Fruit fly (Drosophila melanogaster) whole organism, embryonic: ENCODE measurements around the gene Trm1.

Source experiments
- Abd-B ChIP-seq: fragments of 200-800 bp; sonication (Bioruptor generic); optimal IDR thresholded peaks from 2 replicates; lab custom pipeline; 2018; ENCODE audit warnings: missing biosample characterization, mild to moderate bottlenecking, missing genetic modification characterization, moderate library complexity
- Aef1 ChIP-seq: fragments of 200-800 bp; sonication (Bioruptor generic); IDR thresholded peaks from 3 replicates; pipeline ENCODE4 v1.3.6; 2022; ENCODE audit warnings: missing biosample characterization, missing genetic modification characterization
- Atf3 ChIP-seq: fragments of 200-800 bp; sonication (Bioruptor generic); optimal IDR thresholded peaks from 3 replicates; lab custom pipeline; 2016; ENCODE audit warnings: missing biosample characterization, missing genetic modification characterization
- BEAF-32 ChIP-seq: fragments of 200-800 bp; sonication (Bioruptor generic); optimal IDR thresholded peaks from 3 replicates; lab custom pipeline; 2017; ENCODE audit warnings: missing biosample characterization, missing genetic modification characterization, mild to moderate bottlenecking, moderate library complexity, missing genetic modification reagents
- CG1024 ChIP-seq: fragments of 200-800 bp; sonication (Bioruptor generic); IDR thresholded peaks from 2 replicates; pipeline ENCODE4 v1.3.6; 2022; ENCODE audit warnings: missing biosample characterization, missing genetic modification characterization
- CG10543 ChIP-seq: fragments of 200-800 bp; sonication (Bioruptor generic); optimal IDR thresholded peaks from 3 replicates; lab custom pipeline; 2017; ENCODE audit warnings: missing biosample characterization, mild to moderate bottlenecking, missing genetic modification characterization, moderate library complexity
- CG11695 ChIP-seq: fragments of 200-800 bp; sonication (Bioruptor generic); IDR thresholded peaks from 3 replicates; pipeline ENCODE4 v1.3.6; 2022; ENCODE audit warnings: missing biosample characterization, missing genetic modification characterization
- CG12155 ChIP-seq: fragments of 200-800 bp; sonication (Bioruptor generic); optimal IDR thresholded peaks from 3 replicates; lab custom pipeline; 2016; ENCODE audit warnings: missing biosample characterization, missing genetic modification characterization
- CG12769 ChIP-seq: fragments of 200-800 bp; sonication (Bioruptor generic); optimal IDR thresholded peaks from 2 replicates; lab custom pipeline; 2019; ENCODE audit warnings: missing biosample characterization, mild to moderate bottlenecking, missing genetic modification characterization, moderate library complexity
- CG13424 ChIP-seq: fragments of 200-800 bp; sonication (Bioruptor generic); optimal IDR thresholded peaks from 2 replicates; lab custom pipeline; 2019; ENCODE audit warnings: missing biosample characterization, mild to moderate bottlenecking, missing genetic modification characterization, moderate library complexity
- CG14667 ChIP-seq: fragments of 200-800 bp; sonication (Bioruptor generic); IDR thresholded peaks from 2 replicates; pipeline ENCODE4 v1.3.6; 2022; ENCODE audit warnings: missing biosample characterization, missing genetic modification characterization
- CG15269 ChIP-seq: fragments of 200-800 bp; sonication (Bioruptor generic); optimal IDR thresholded peaks from 2 replicates; lab custom pipeline; 2018; ENCODE audit warnings: missing biosample characterization, mild to moderate bottlenecking, missing genetic modification characterization, moderate library complexity
- CG1602 ChIP-seq: fragments of 200-800 bp; sonication (Bioruptor generic); optimal IDR thresholded peaks from 3 replicates; lab custom pipeline; 2016; ENCODE audit warnings: missing biosample characterization, missing genetic modification characterization
- CG16863 ChIP-seq: fragments of 200-800 bp; sonication (Bioruptor generic); optimal IDR thresholded peaks from 3 replicates; lab custom pipeline; 2016; ENCODE audit warnings: missing biosample characterization, missing genetic modification characterization
- CG17385 ChIP-seq: fragments of 200-800 bp; sonication (Bioruptor generic); optimal IDR thresholded peaks from 3 replicates; lab custom pipeline; 2018; ENCODE audit warnings: missing biosample characterization, mild to moderate bottlenecking, missing genetic modification characterization
- CG17802 ChIP-seq: fragments of 200-800 bp; sonication (Bioruptor generic); optimal IDR thresholded peaks from 2 replicates; lab custom pipeline; 2018; ENCODE audit warnings: missing biosample characterization, mild to moderate bottlenecking, missing genetic modification characterization, moderate library complexity
- CG17912 ChIP-seq: fragments of 200-800 bp; sonication (Bioruptor generic); optimal IDR thresholded peaks from 2 replicates; lab custom pipeline; 2018; ENCODE audit warnings: missing biosample characterization, mild to moderate bottlenecking, missing genetic modification characterization
- CG2116 ChIP-seq: fragments of 200-800 bp; sonication (Bioruptor generic); optimal IDR thresholded peaks from 3 replicates; lab custom pipeline; 2018; ENCODE audit warnings: missing biosample characterization, mild to moderate bottlenecking, missing genetic modification characterization
- CG2712 ChIP-seq: fragments of 200-800 bp; optimal IDR thresholded peaks from 3 replicates; lab custom pipeline; 2019; ENCODE audit warnings: missing biosample characterization, mild to moderate bottlenecking, missing genetic modification characterization, moderate library complexity
- CG32532 ChIP-seq: fragments of 200-800 bp; sonication (Bioruptor generic); IDR thresholded peaks from 2 replicates; pipeline ENCODE4 v1.3.6; 2022; ENCODE audit warnings: missing biosample characterization, missing genetic modification characterization
- CG3726 ChIP-seq: fragments of 200-800 bp; sonication (Bioruptor generic); IDR thresholded peaks from 3 replicates; pipeline ENCODE4, ENCODE4 v1.3.6; 2022; ENCODE audit warnings: missing biosample characterization, missing genetic modification characterization
- CG4282 ChIP-seq: fragments of 200-800 bp; sonication (Bioruptor generic); optimal IDR thresholded peaks from 2 replicates; lab custom pipeline; 2016; ENCODE audit warnings: missing biosample characterization, missing genetic modification characterization
- CG8359 ChIP-seq: fragments of 200-800 bp; sonication (Bioruptor generic); optimal IDR thresholded peaks from 2 replicates; lab custom pipeline; 2017; ENCODE audit warnings: missing biosample characterization, mild to moderate bottlenecking, missing genetic modification characterization, borderline replicate concordance
- CoRest ChIP-seq: fragments of 200-800 bp; sonication (Bioruptor generic); optimal IDR thresholded peaks from 3 replicates; lab custom pipeline; 2018; ENCODE audit warnings: missing biosample characterization, mild to moderate bottlenecking, missing genetic modification characterization, moderate library complexity
- Dad ChIP-seq: fragments of 200-800 bp; sonication (Bioruptor generic); optimal IDR thresholded peaks from 3 replicates; lab custom pipeline; 2016; ENCODE audit warnings: missing biosample characterization, missing genetic modification characterization
- Dek ChIP-seq: fragments of 200-800 bp; sonication (Bioruptor generic); optimal IDR thresholded peaks from 3 replicates; lab custom pipeline; 2019; ENCODE audit warnings: missing biosample characterization, mild to moderate bottlenecking, missing genetic modification characterization, moderate library complexity
- Dip3 ChIP-seq: fragments of 200-800 bp; sonication (Bioruptor generic); optimal IDR thresholded peaks from 3 replicates; lab custom pipeline; 2016; ENCODE audit warnings: missing biosample characterization, missing genetic modification characterization
- Lpt ChIP-seq: fragments of >200 bp; optimal IDR thresholded peaks from 2 replicates; lab custom pipeline; 2018; ENCODE audit warnings: missing biosample characterization, missing genetic modification characterization
- Mad ChIP-seq: fragments of 200-800 bp; sonication (Bioruptor generic); optimal IDR thresholded peaks from 2 replicates; lab custom pipeline; 2016; ENCODE audit warnings: missing biosample characterization, missing genetic modification characterization
- Max ChIP-seq: fragments of 200-800 bp; sonication (Bioruptor generic); optimal IDR thresholded peaks from 2 replicates; lab custom pipeline; 2016; ENCODE audit warnings: missing biosample characterization, mild to moderate bottlenecking, missing genetic modification characterization
- Mes4 ChIP-seq: fragments of 200-800 bp; sonication (Bioruptor generic); optimal IDR thresholded peaks from 2 replicates; lab custom pipeline; 2016; ENCODE audit warnings: missing biosample characterization, missing genetic modification characterization
- NFAT ChIP-seq: fragments of 200-800 bp; sonication (Bioruptor generic); IDR thresholded peaks from 2 replicates; pipeline ENCODE4 v1.3.6; 2022; ENCODE audit warnings: missing biosample characterization, missing genetic modification characterization
- Neu2 ChIP-seq: fragments of 200-800 bp; sonication (Bioruptor generic); optimal IDR thresholded peaks from 3 replicates; lab custom pipeline; 2016; ENCODE audit warnings: missing biosample characterization, missing genetic modification characterization, borderline replicate concordance
- Poxn ChIP-seq: fragments of 200-800 bp; sonication (Bioruptor generic); IDR thresholded peaks from 2 replicates; pipeline ENCODE4 v1.3.6; 2022; ENCODE audit warnings: missing biosample characterization, missing genetic modification characterization
- az2 ChIP-seq: fragments of 200-800 bp; sonication (Bioruptor generic); optimal IDR thresholded peaks from 3 replicates; lab custom pipeline; 2016; ENCODE audit warnings: missing biosample characterization, missing genetic modification characterization
- chif ChIP-seq, 2 experiments: fragments of 200-800 bp; sonication (Bioruptor generic); optimal IDR thresholded peaks; 3 replicates each; lab custom pipeline; 2016; ENCODE audit warnings: missing biosample characterization in 2 of 2, missing genetic modification characterization in 2 of 2
- dysf ChIP-seq: fragments of 200-800 bp; sonication (Bioruptor generic); IDR thresholded peaks from 3 replicates; pipeline ENCODE4 v1.3.6; 2022; ENCODE audit warnings: missing biosample characterization, missing genetic modification characterization
- gem ChIP-seq: fragments of 200-800 bp; sonication (Bioruptor generic); optimal IDR thresholded peaks from 2 replicates; lab custom pipeline; 2019; ENCODE audit warnings: missing biosample characterization, mild to moderate bottlenecking, missing genetic modification characterization, moderate library complexity
- gro ChIP-seq: fragments of 200-800 bp; sonication (Bioruptor generic); optimal IDR thresholded peaks from 2 replicates; lab custom pipeline; 2016; ENCODE audit warnings: missing biosample characterization, missing genetic modification characterization
- gsb ChIP-seq: fragments of 200-800 bp; sonication (Bioruptor generic); IDR thresholded peaks from 2 replicates; pipeline ENCODE4 v1.3.6; 2022; ENCODE audit warnings: missing biosample characterization, missing genetic modification characterization
- hth ChIP-seq: fragments of >200 bp; optimal IDR thresholded peaks from 2 replicates; lab custom pipeline; 2017; ENCODE audit warnings: inconsistent platforms
- jumu ChIP-seq: fragments of 200-800 bp; sonication (Bioruptor generic); optimal IDR thresholded peaks from 3 replicates; lab custom pipeline; 2016; ENCODE audit warnings: missing biosample characterization, missing genetic modification characterization
- lilli ChIP-seq: fragments of 200-800 bp; sonication (Bioruptor generic); optimal IDR thresholded peaks from 3 replicates; lab custom pipeline; 2016; ENCODE audit warnings: missing biosample characterization, missing genetic modification characterization
- lola ChIP-seq, 3 experiments: fragments of >200 bp in 2 of 3; fragments of 200-800 bp in 1 of 3; sonication (Bioruptor generic) in 1 of 3; optimal IDR thresholded peaks; 2 replicates each; lab custom pipeline; 2017 to 2019; ENCODE audit warnings: missing biosample characterization in 3 of 3, missing genetic modification characterization in 3 of 3, mild to moderate bottlenecking in 1 of 3, moderate library complexity in 1 of 3
- otp ChIP-seq: fragments of 200-800 bp; sonication (Bioruptor generic); IDR thresholded peaks from 3 replicates; pipeline ENCODE4, ENCODE4 v1.3.6; 2022; ENCODE audit warnings: missing biosample characterization, missing genetic modification characterization
- phol ChIP-seq: fragments of 200-800 bp; sonication (Bioruptor generic); optimal IDR thresholded peaks from 3 replicates; lab custom pipeline; 2018; ENCODE audit warnings: missing biosample characterization, mild to moderate bottlenecking, missing genetic modification characterization, moderate library complexity
- prd ChIP-seq, 3 experiments: fragments of >200 bp in 2 of 3; fragments of 200-800 bp in 1 of 3; sonication (Bioruptor generic) in 1 of 3; optimal IDR thresholded peaks in 2 of 3; IDR thresholded peaks in 1 of 3; 2 replicates in 2 of 3; 3 replicates in 1 of 3; pipeline versions ENCODE4 v1.3.6 to Lab custom; 2017 to 2022; ENCODE audit warnings: missing biosample characterization in 1 of 3, missing genetic modification characterization in 1 of 3
- salm ChIP-seq: fragments of 200-800 bp; sonication (Bioruptor generic); optimal IDR thresholded peaks from 2 replicates; lab custom pipeline; 2018; ENCODE audit warnings: missing biosample characterization, mild to moderate bottlenecking, missing genetic modification characterization
- tio ChIP-seq: fragments of 200-800 bp; sonication (Bioruptor generic); optimal IDR thresholded peaks from 2 replicates; lab custom pipeline; 2017; ENCODE audit warnings: missing biosample characterization, missing genetic modification characterization, inconsistent platforms
- vvl ChIP-seq: fragments of 200-800 bp; sonication (Bioruptor generic); IDR thresholded peaks from 2 replicates; pipeline ENCODE4 v1.3.6; 2022; ENCODE audit warnings: missing biosample characterization, missing genetic modification characterization
- wor ChIP-seq: fragments of 200-800 bp; sonication (Bioruptor generic); IDR thresholded peaks from 2 replicates; pipeline ENCODE4 v1.3.6; 2022; ENCODE audit warnings: missing biosample characterization, missing genetic modification characterization

The Trm1 gene

DNA sequence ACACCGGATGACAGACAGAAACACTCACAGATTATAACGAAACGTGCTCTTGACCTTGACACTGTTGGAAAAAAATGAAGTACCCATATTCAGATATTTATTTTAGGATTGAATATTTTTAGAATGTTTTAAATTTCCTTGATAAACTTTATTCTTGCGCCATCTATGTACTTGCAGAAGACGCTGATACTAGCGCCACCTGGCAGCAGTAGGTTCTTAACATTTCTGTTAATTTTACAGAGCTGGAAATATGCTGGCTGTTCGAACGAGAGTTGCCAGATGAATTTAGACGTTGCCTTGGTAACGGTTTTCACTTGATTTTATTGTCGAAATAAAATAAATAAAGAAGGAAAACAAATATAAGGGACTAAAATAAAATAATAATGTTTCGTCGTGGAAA, 3.3 kb upstream of the Trm1 start, which contains the start of gene Fam92 (continued):
- no peak for TF ChIP-seq gsb (GFP tag; lab: Robert Waterston, UW)
- TF ChIP-seq CG10543 (GFP tag; lab: Kevin White, UChicago) = no peak
- peak; percentile 73; the same call in 1 of the 2 replicates for TF ChIP-seq CG32532 (GFP tag; lab: Robert Waterston, UW)
- no peak for TF ChIP-seq CG8359
- TF ChIP-seq Dip3 (GFP tag; lab: Kevin White, UChicago) = peak; percentile 30
- no peak for TF ChIP-seq lola (GFP tag; optimal IDR thresholded peaks at IDR 0.05; lab: Kevin White, UChicago)
- peak; percentile 74 for TF ChIP-seq CG2712 (tag; lab: Kevin White, UChicago)
- TF ChIP-seq hth = no peak
- TF ChIP-seq CoRest (tag; lab: Kevin White, UChicago) = peak; percentile 70
- no peak for TF ChIP-seq CG4282 (GFP tag; lab: Kevin White, UChicago)
- peak; percentile 12 for TF ChIP-seq BEAF-32 (GFP tag; lab: Kevin White, UChicago)
- TF ChIP-seq lilli (GFP tag; lab: Kevin White, UChicago) = peak; percentile 69
- TF ChIP-seq gem (tag; lab: Kevin White, UChicago) = peak; percentile 54
- peak; percentile 22 for TF ChIP-seq Mes4 (GFP tag; lab: Kevin White, UChicago)
- peak; percentile 49 for TF ChIP-seq gro
- TF ChIP-seq CG16863 (GFP tag; lab: Kevin White, UChicago) = peak; percentile 16
- peak; percentile 16; the same call in 1 of the 3 replicates for TF ChIP-seq otp (GFP tag; lab: Robert Waterston, UW)
- peak; percentile 49; the same call in 1 of the 3 replicates for TF ChIP-seq dysf (GFP tag; lab: Robert Waterston, UW)
- TF ChIP-seq CG11695 (GFP tag; lab: Robert Waterston, UW) = no peak
- peak; percentile 13 for TF ChIP-seq phol (tag; lab: Kevin White, UChicago)
- TF ChIP-seq vvl (GFP tag; lab: Robert Waterston, UW) = peak; percentile 72
- no peak for TF ChIP-seq tio (GFP tag; lab: Kevin White, UChicago)
- TF ChIP-seq CG17385 = peak; percentile 34
- TF ChIP-seq jumu (GFP tag; lab: Kevin White, UChicago) = peak; percentile 26
- TF ChIP-seq CG12769 (tag; lab: Kevin White, UChicago) = peak; percentile 49
- TF ChIP-seq Dek (tag; lab: Kevin White, UChicago) = peak; percentile 38
- TF ChIP-seq az2 (GFP tag; lab: Kevin White, UChicago) = peak; percentile 60
- no peak for TF ChIP-seq Atf3
- peak; percentile 30 for TF ChIP-seq CG2116
- TF ChIP-seq CG13424 (tag; lab: Kevin White, UChicago) = peak; percentile 53
- TF ChIP-seq Max (GFP tag; lab: Kevin White, UChicago) = peak; percentile 22
- TF ChIP-seq Aef1 = peak; percentile 48; the same call in 1 of the 3 replicates
- peak; percentile 82 for TF ChIP-seq NFAT (GFP tag; lab: Robert Waterston, UW)
- peak; percentile 63 for TF ChIP-seq CG17912 (GFP tag; lab: Kevin White, UChicago)
- no peak for TF ChIP-seq prd (optimal IDR thresholded peaks at IDR 0.05; lab: Kevin White, UChicago)
- TF ChIP-seq prd (GFP tag; IDR thresholded peaks at IDR 0.05; lab: Robert Waterston, UW) = no peak; the same call in 2 of the 3 replicates
- no peak for TF ChIP-seq CG14667 (GFP tag; lab: Robert Waterston, UW)
- TF ChIP-seq Neu2 (GFP tag; lab: Kevin White, UChicago) = no peak
- no peak for TF ChIP-seq Dad (GFP tag; lab: Kevin White, UChicago)
- TF ChIP-seq Poxn (GFP tag; lab: Robert Waterston, UW) = no peak
- no peak for TF ChIP-seq CG12155
- peak; percentile 24; the same call in 1 of the 2 replicates for TF ChIP-seq CG1024 (GFP tag; lab: Robert Waterston, UW)
- no peak for TF ChIP-seq CG17802 (tag; lab: Kevin White, UChicago)
- TF ChIP-seq Mad = peak; percentile 7
- no peak for TF ChIP-seq CG3726 (GFP tag; lab: Robert Waterston, UW)
- TF ChIP-seq Lpt (GFP tag; lab: Kevin White, UChicago) = no peak
- TF ChIP-seq salm (tag; lab: Kevin White, UChicago) = no peak
- TF ChIP-seq CG15269 (tag; lab: Kevin White, UChicago) = peak; percentile 60
- TF ChIP-seq chif (GFP tag; optimal IDR thresholded peaks at IDR 0.05; lab: Kevin White, UChicago) = peak in 1 of 2 experiments; percentile 65
- TF ChIP-seq wor (GFP tag; lab: Robert Waterston, UW) = no peak
- peak; percentile 38 for TF ChIP-seq CG1602 (GFP tag; lab: Kevin White, UChicago)
- TF ChIP-seq Abd-B = peak; percentile 5
